Fruit fly (Drosophila melanogaster) whole organism, embryonic: ENCODE data around the gene CG4537.

Experiments used
- Abd-B ChIP-seq: fragments of 200-800 bp; sonication (Bioruptor generic); optimal IDR thresholded peaks from 2 replicates; lab custom pipeline; 2018; ENCODE audit warnings: missing biosample characterization, mild to moderate bottlenecking, missing genetic modification characterization, moderate library complexity
- Aef1 ChIP-seq: fragments of 200-800 bp; sonication (Bioruptor generic); IDR thresholded peaks from 3 replicates; pipeline ENCODE4 v1.3.6; 2022; ENCODE audit warnings: missing biosample characterization, missing genetic modification characterization
- CG13894 ChIP-seq: fragments of 200-800 bp; sonication (Bioruptor generic); optimal IDR thresholded peaks from 3 replicates; lab custom pipeline; 2018; ENCODE audit warnings: missing biosample characterization, mild to moderate bottlenecking, missing genetic modification characterization, moderate library complexity
- CG14014 ChIP-seq: fragments of 200-800 bp; sonication (Bioruptor generic); IDR thresholded peaks from 2 replicates; pipeline ENCODE4 v1.3.6; 2022; ENCODE audit warnings: missing biosample characterization, missing genetic modification characterization
- CG1602 ChIP-seq: fragments of 200-800 bp; sonication (Bioruptor generic); optimal IDR thresholded peaks from 3 replicates; lab custom pipeline; 2016; ENCODE audit warnings: missing biosample characterization, missing genetic modification characterization
- CG16815 ChIP-seq: fragments of 200-800 bp; sonication (Bioruptor generic); optimal IDR thresholded peaks from 3 replicates; lab custom pipeline; 2017; ENCODE audit warnings: missing biosample characterization, mild to moderate bottlenecking, missing genetic modification characterization
- CG30403 ChIP-seq: fragments of 200-800 bp; sonication (Bioruptor generic); optimal IDR thresholded peaks from 3 replicates; lab custom pipeline; 2016; ENCODE audit warnings: missing biosample characterization, missing genetic modification characterization
- CG3065 ChIP-seq: fragments of 200-800 bp; sonication (Bioruptor generic); optimal IDR thresholded peaks from 2 replicates; lab custom pipeline; 2016; ENCODE audit warnings: missing biosample characterization, missing genetic modification characterization
- CG31224 ChIP-seq: fragments of 200-800 bp; sonication (Bioruptor generic); IDR thresholded peaks from 2 replicates; pipeline ENCODE4 v1.3.6; 2022; ENCODE audit warnings: missing biosample characterization, missing genetic modification characterization
- CG32772 ChIP-seq: fragments of 200-800 bp; sonication (Bioruptor generic); IDR thresholded peaks from 2 replicates; pipeline ENCODE4 v1.3.6; 2022; ENCODE audit warnings: missing biosample characterization, missing genetic modification characterization
- CG3281 ChIP-seq: fragments of 200-800 bp; sonication (Bioruptor generic); optimal IDR thresholded peaks from 3 replicates; lab custom pipeline; 2017; ENCODE audit warnings: missing biosample characterization, mild to moderate bottlenecking, missing genetic modification characterization
- CG6765 ChIP-seq: fragments of 200-800 bp; sonication (Bioruptor generic); optimal IDR thresholded peaks from 3 replicates; lab custom pipeline; 2017; ENCODE audit warnings: missing biosample characterization, mild to moderate bottlenecking, missing genetic modification characterization
- CG7745 ChIP-seq: fragments of 200-800 bp; sonication (Bioruptor generic); optimal IDR thresholded peaks from 2 replicates; lab custom pipeline; 2018; ENCODE audit warnings: missing biosample characterization, mild to moderate bottlenecking, missing genetic modification characterization, moderate library complexity
- CG7928 ChIP-seq: fragments of 200-800 bp; sonication (Bioruptor generic); optimal IDR thresholded peaks from 2 replicates; lab custom pipeline; 2017; ENCODE audit warnings: missing biosample characterization, mild to moderate bottlenecking, missing genetic modification characterization
- CG8290 ChIP-seq, 3 experiments: fragments of 200-800 bp; sonication (Bioruptor generic); optimal IDR thresholded peaks; 2 replicates each; lab custom pipeline; 2016 to 2019; ENCODE audit warnings: missing biosample characterization in 3 of 3, missing genetic modification characterization in 3 of 3, mild to moderate bottlenecking in 2 of 3, moderate library complexity in 1 of 3
- D19A ChIP-seq: fragments of 200-800 bp; optimal IDR thresholded peaks from 3 replicates; lab custom pipeline; 2019; ENCODE audit warnings: missing biosample characterization, mild to moderate bottlenecking, missing genetic modification characterization, moderate library complexity
- D19B ChIP-seq: fragments of 200-800 bp; sonication (Bioruptor generic); optimal IDR thresholded peaks from 2 replicates; lab custom pipeline; 2017; ENCODE audit warnings: missing biosample characterization, mild to moderate bottlenecking, missing genetic modification characterization
- Deaf1 ChIP-seq: fragments of 200-800 bp; optimal IDR thresholded peaks from 3 replicates; lab custom pipeline; 2019; ENCODE audit warnings: missing biosample characterization, mild to moderate bottlenecking, missing genetic modification characterization, moderate library complexity
- E2f1 ChIP-seq: fragments of 200-800 bp; sonication (Bioruptor generic); IDR thresholded peaks from 2 replicates; pipeline ENCODE4 v1.3.6; 2022; ENCODE audit warnings: missing biosample characterization, missing genetic modification characterization
- Ets65A ChIP-seq: fragments of 200-800 bp; sonication (Bioruptor generic); peaks from one replicate; lab custom pipeline; 2016; ENCODE audit warnings: missing biosample characterization, missing genetic modification characterization
- Hmr ChIP-seq: fragments of 200-800 bp; sonication (Bioruptor generic); optimal IDR thresholded peaks from 3 replicates; lab custom pipeline; 2017; ENCODE audit warnings: mild to moderate bottlenecking, missing biosample characterization, missing genetic modification reagents, missing genetic modification characterization
- Lpt ChIP-seq: fragments of >200 bp; optimal IDR thresholded peaks from 2 replicates; lab custom pipeline; 2018; ENCODE audit warnings: missing biosample characterization, missing genetic modification characterization
- Trl ChIP-seq, 3 experiments: fragments of >200 bp in 2 of 3; fragments of 200-800 bp in 1 of 3; sonication (Bioruptor generic) in 1 of 3; optimal IDR thresholded peaks; 2 replicates in 1 of 3; 3 replicates in 2 of 3; lab custom pipeline; 2016 to 2017; ENCODE audit warnings: missing biosample characterization in 1 of 3, missing genetic modification characterization in 1 of 3
- Usf ChIP-seq: fragments of 200-800 bp; sonication (Bioruptor generic); optimal IDR thresholded peaks from 2 replicates; lab custom pipeline; 2017; ENCODE audit warnings: missing genotype, missing biosample characterization, missing genetic modification characterization
- Xbp1 ChIP-seq: fragments of 200-800 bp; sonication (Bioruptor generic); optimal IDR thresholded peaks from 3 replicates; lab custom pipeline; 2016; ENCODE audit warnings: missing biosample characterization, mild to moderate bottlenecking, missing genetic modification characterization
- abd-A ChIP-seq: fragments of 200-800 bp; sonication (Bioruptor generic); optimal IDR thresholded peaks from 3 replicates; lab custom pipeline; 2019; ENCODE audit warnings: missing biosample characterization, mild to moderate bottlenecking, missing genetic modification characterization, moderate library complexity
- ac ChIP-seq: fragments of 200-800 bp; sonication (Bioruptor generic); optimal IDR thresholded peaks from 3 replicates; lab custom pipeline; 2017; ENCODE audit warnings: missing biosample characterization, mild to moderate bottlenecking, missing genetic modification characterization
- al ChIP-seq: fragments of 200-800 bp; sonication (Bioruptor generic); IDR thresholded peaks from 2 replicates; pipeline ENCODE4 v1.3.6; 2022; ENCODE audit warnings: missing biosample characterization, missing genetic modification characterization
- corto ChIP-seq: fragments of 200-800 bp; sonication (Bioruptor generic); optimal IDR thresholded peaks from 2 replicates; lab custom pipeline; 2016; ENCODE audit warnings: missing biosample characterization, mild to moderate bottlenecking, missing genetic modification characterization, moderate library complexity
- da ChIP-seq: fragments of 200-800 bp; sonication (Bioruptor generic); optimal IDR thresholded peaks from 2 replicates; lab custom pipeline; 2016; ENCODE audit warnings: missing biosample characterization, missing genetic modification characterization
- dati ChIP-seq: fragments of 200-800 bp; sonication (Bioruptor generic); IDR thresholded peaks from 2 replicates; pipeline ENCODE4 v1.3.6; 2022; ENCODE audit warnings: missing biosample characterization, missing genetic modification characterization
- eve ChIP-seq, 2 experiments: fragments of >200 bp; optimal IDR thresholded peaks; 2 replicates each; lab custom pipeline; 2017; ENCODE audit warnings: missing biosample characterization in 2 of 2, missing genetic modification characterization in 2 of 2
- ewg ChIP-seq: fragments of 200-800 bp; sonication (Bioruptor generic); optimal IDR thresholded peaks from 3 replicates; lab custom pipeline; 2017; ENCODE audit warnings: mild to moderate bottlenecking, missing biosample characterization, missing genetic modification reagents, missing genetic modification characterization
- ftz-f1 ChIP-seq: fragments of 200-800 bp; sonication (Bioruptor generic); optimal IDR thresholded peaks from 2 replicates; lab custom pipeline; 2016; ENCODE audit warnings: missing biosample characterization, missing genetic modification characterization
- lab ChIP-seq: fragments of 200-800 bp; sonication (Bioruptor generic); optimal IDR thresholded peaks from 3 replicates; lab custom pipeline; 2017; ENCODE audit warnings: missing biosample characterization, missing genetic modification characterization, mild to moderate bottlenecking, moderate library complexity, missing genetic modification reagents
- lmd ChIP-seq: fragments of 200-800 bp; sonication (Bioruptor generic); IDR thresholded peaks from 2 replicates; pipeline ENCODE4 v1.3.6; 2022; ENCODE audit warnings: missing biosample characterization, missing genetic modification characterization
- nmo ChIP-seq: fragments of 200-800 bp; sonication (Bioruptor generic); optimal IDR thresholded peaks from 2 replicates; lab custom pipeline; 2018; ENCODE audit warnings: missing biosample characterization, mild to moderate bottlenecking, missing genetic modification characterization, moderate library complexity
- nom ChIP-seq: fragments of 200-800 bp; sonication (Bioruptor generic); optimal IDR thresholded peaks from 2 replicates; lab custom pipeline; 2017; ENCODE audit warnings: missing biosample characterization, missing genetic modification characterization, mild to moderate bottlenecking, moderate library complexity, missing genetic modification reagents
- prd ChIP-seq, 3 experiments: fragments of >200 bp in 2 of 3; fragments of 200-800 bp in 1 of 3; sonication (Bioruptor generic) in 1 of 3; optimal IDR thresholded peaks in 2 of 3; IDR thresholded peaks in 1 of 3; 2 replicates in 2 of 3; 3 replicates in 1 of 3; pipeline versions ENCODE4 v1.3.6 to Lab custom; 2017 to 2022; ENCODE audit warnings: missing biosample characterization in 1 of 3, missing genetic modification characterization in 1 of 3
- pzg ChIP-seq: fragments of 200-800 bp; sonication (Bioruptor generic); optimal IDR thresholded peaks from 3 replicates; lab custom pipeline; 2018; ENCODE audit warnings: missing biosample characterization, mild to moderate bottlenecking, missing genetic modification characterization, moderate library complexity
- sc ChIP-seq, 3 experiments: fragments of >200 bp in 2 of 3; fragments of 200-800 bp in 1 of 3; sonication (Bioruptor generic) in 1 of 3; optimal IDR thresholded peaks; 2 replicates in 2 of 3; 3 replicates in 1 of 3; lab custom pipeline; 2017; ENCODE audit warnings: mild to moderate bottlenecking in 1 of 3, missing biosample characterization in 1 of 3, missing genetic modification characterization in 1 of 3, missing genetic modification reagents in 1 of 3
- schlank ChIP-seq: fragments of 200-800 bp; sonication (Bioruptor generic); optimal IDR thresholded peaks from 2 replicates; lab custom pipeline; 2018; ENCODE audit warnings: missing biosample characterization, mild to moderate bottlenecking, missing genetic modification characterization
- sens-2 ChIP-seq: fragments of 200-800 bp; sonication (Bioruptor generic); IDR thresholded peaks from 2 replicates; pipeline ENCODE4 v1.3.6; 2022; ENCODE audit warnings: missing biosample characterization, missing genetic modification characterization
- slbo ChIP-seq: fragments of 200-800 bp; sonication (Bioruptor generic); IDR thresholded peaks from 2 replicates; pipeline ENCODE4 v1.3.6; 2022; ENCODE audit warnings: missing biosample characterization, missing genetic modification characterization
- sqz ChIP-seq: fragments of 200-800 bp; sonication (Bioruptor generic); optimal IDR thresholded peaks from 3 replicates; lab custom pipeline; 2018; ENCODE audit warnings: missing biosample characterization, mild to moderate bottlenecking, missing genetic modification characterization
- z ChIP-seq: fragments of 200-800 bp; sonication (Bioruptor generic); IDR thresholded peaks from 3 replicates; pipeline ENCODE4 v1.3.6; 2022; ENCODE audit warnings: missing biosample characterization, missing genetic modification characterization

Gene CG4537

dm6 chr2L:9862964-9863363 lies 27.7 kb upstream of the CG4537 start (continued):
- TF ChIP-seq CG3281 (GFP tag; lab: Kevin White, UChicago) (no peak), dati (GFP tag; lab: Robert Waterston, UW) (no peak), ftz-f1 (no peak), CG13894 (no peak), sens-2 (GFP tag; lab: Robert Waterston, UW) (no peak), D19A (tag; lab: Kevin White, UChicago) (no peak), al (GFP tag; lab: Robert Waterston, UW) (no peak)

- no peak for TF ChIP-seq Abd-B (GFP tag; lab: Kevin White, UChicago)
- TF ChIP-seq CG16815 (GFP tag; lab: Kevin White, UChicago): no peak
- peak; percentile 32 for TF ChIP-seq Deaf1 (tag; lab: Kevin White, UChicago)
- no peak for TF ChIP-seq CG14014 (GFP tag; lab: Robert Waterston, UW)
- TF ChIP-seq Lpt: no peak
- no peak for TF ChIP-seq ac (GFP tag; lab: Kevin White, UChicago)
- no peak for TF ChIP-seq da (GFP tag; lab: Kevin White, UChicago)
- no peak for TF ChIP-seq eve (GFP tag; optimal IDR thresholded peaks at IDR 0.05; lab: Kevin White, UChicago)
- no peak for TF ChIP-seq CG32772
- peak; percentile 23 to 59 for TF ChIP-seq Trl (optimal IDR thresholded peaks at IDR 0.05; lab: Kevin White, UChicago)
- no peak for TF ChIP-seq Trl (GFP tag; optimal IDR thresholded peaks at IDR 0.05; lab: Kevin White, UChicago)
- TF ChIP-seq CG7928 (GFP tag; lab: Kevin White, UChicago): no peak
- TF ChIP-seq z (GFP tag; lab: Robert Waterston, UW): peak; percentile 94
- TF ChIP-seq ewg (GFP tag; lab: Kevin White, UChicago): peak; percentile 34
- no peak for TF ChIP-seq Usf
- TF ChIP-seq nom (GFP tag; lab: Kevin White, UChicago): no peak
- TF ChIP-seq lmd (GFP tag; lab: Robert Waterston, UW): no peak
Observed at dm6 chr2L:9863479-9863878, 27.2 kb upstream of the CG4537 start.

dm6 chr2L:9864337-9864736 lies 26.3 kb upstream of the CG4537 start:
- TF ChIP-seq CG6765 (GFP tag; lab: Kevin White, UChicago) (peak; percentile 25), corto (GFP tag; lab: Kevin White, UChicago) (no peak), E2f1 (GFP tag; lab: Robert Waterston, UW) (no peak), CG7745 (tag; lab: Kevin White, UChicago) (no peak), abd-A (tag; lab: Kevin White, UChicago) (no peak), schlank (no peak), sqz (no peak), Hmr (peak; percentile 66), CG3065 (no peak), nmo (peak; percentile 16), D19B (GFP tag; lab: Kevin White, UChicago) (no peak), Xbp1 (GFP tag; lab: Kevin White, UChicago) (peak; percentile 9), Aef1 (GFP tag; lab: Robert Waterston, UW) (0 out of 3 replicates have a peak, but pooled peaks have one; percentile 15), CG31224 (no peak), pzg (no peak), CG8290 (GFP tag; optimal IDR thresholded peaks at IDR 0.05; lab: Kevin White, UChicago) (no peak), CG8290 (tag; optimal IDR thresholded peaks at IDR 0.05; lab: Kevin White, UChicago) (peak in 1 of 2 experiments; percentile 23), CG30403 (GFP tag; lab: Kevin White, UChicago) (peak; percentile 50), slbo (GFP tag; lab: Robert Waterston, UW) (peak; percentile 61), prd (optimal IDR thresholded peaks at IDR 0.05; lab: Kevin White, UChicago) (no peak), prd (GFP tag; IDR thresholded peaks at IDR 0.05; lab: Robert Waterston, UW) (peak; percentile 15; the same call in 1 of the 3 replicates), Trl (optimal IDR thresholded peaks at IDR 0.05; lab: Kevin White, UChicago) (no peak), Trl (GFP tag; optimal IDR thresholded peaks at IDR 0.05; lab: Kevin White, UChicago) (no peak), sc (optimal IDR thresholded peaks at IDR 0.05; lab: Kevin White, UChicago) (no peak), sc (GFP tag; optimal IDR thresholded peaks at IDR 0.05; lab: Kevin White, UChicago) (no peak), CG1602 (GFP tag; lab: Kevin White, UChicago) (no peak), lab (GFP tag; lab: Kevin White, UChicago) (peak; percentile 59), Ets65A (GFP tag; lab: Kevin White, UChicago) (peak; percentile 18), CG13894 (no peak), al (GFP tag; lab: Robert Waterston, UW) (peak; percentile 14; the same call in 1 of the 2 replicates)
